Worm (Caenorhabditis elegans): ENCODE results near the gene K08D9.6.

K08D9.6 gene

ce11 chrV:3278101-3278639, 43.4 kb upstream of the K08D9.6 start, which contains the start of gene fbxa-64:
Gene fbxa-64, minus strand, starts transcription at chrV:3278151.
- TF ChIP-seq mab-5 (tag; optimal IDR thresholded peaks at IDR 0.05), result no peak
- TF ChIP-seq nhr-237 (tag; optimal IDR thresholded peaks at IDR 0.05), result no peak
- TF ChIP-seq cnd-1 (tag; optimal IDR thresholded peaks at IDR 0.05), result no peak
- TF ChIP-seq unc-120 (tag; optimal IDR thresholded peaks at IDR 0.05; ENCODE audit: poor library complexity, severe bottlenecking), result no peak
- no peak for TF ChIP-seq blmp-1 (tag; optimal IDR thresholded peaks at IDR 0.05)
- TF ChIP-seq elt-3 (tag; optimal IDR thresholded peaks at IDR 0.05), result no peak
- no peak for TF ChIP-seq unc-39 (tag; optimal IDR thresholded peaks at IDR 0.05)
- no peak for TF ChIP-seq nhr-2 (tag; optimal IDR thresholded peaks at IDR 0.05)
- TF ChIP-seq zip-8 (tag; optimal IDR thresholded peaks at IDR 0.05), result no peak
- TF ChIP-seq M03D4.4 (tag; optimal IDR thresholded peaks at IDR 0.05), result no peak
- no peak for TF ChIP-seq nhr-76 (tag; optimal IDR thresholded peaks at IDR 0.05)
- no peak for TF ChIP-seq mep-1 (tag; optimal IDR thresholded peaks at IDR 0.05)
- no peak for TF ChIP-seq nhr-28 (tag; optimal IDR thresholded peaks at IDR 0.05)
- TF ChIP-seq ceh-39 (tag; optimal IDR thresholded peaks at IDR 0.05), result no peak
- no peak for TF ChIP-seq lsy-2 (tag; optimal IDR thresholded peaks at IDR 0.05)
- TF ChIP-seq pha-4 (tag; optimal IDR thresholded peaks at IDR 0.05), result no peak

- TF ChIP-seq pha-4 (tag; optimal IDR thresholded peaks at IDR 0.05) (no peak), ztf-11 (tag; optimal IDR thresholded peaks at IDR 0.05) (no peak), sem-2 (GFP tag; optimal IDR thresholded peaks at IDR 0.05) (no peak), lin-13 (tag; optimal IDR thresholded peaks at IDR 0.05) (no peak), tbx-8 (GFP tag; optimal IDR thresholded peaks at IDR 0.05) (no peak), ceh-43 (GFP tag; optimal IDR thresholded peaks at IDR 0.05) (no peak), bed-3 (GFP tag; optimal IDR thresholded peaks at IDR 0.05) (no peak), flh-1 (GFP tag; optimal IDR thresholded peaks at IDR 0.05) (no peak), mls-2 (tag; optimal IDR thresholded peaks at IDR 0.05) (no peak), unc-39 (tag; optimal IDR thresholded peaks at IDR 0.05) (no peak), snpc-4 (tag; optimal IDR thresholded peaks at IDR 0.05) (no peak), elt-3 (tag; optimal IDR thresholded peaks at IDR 0.05) (no peak), nhr-2 (tag; optimal IDR thresholded peaks at IDR 0.05) (no peak)
Measured at ce11 chrV:3276184-3276583, 41.4 kb upstream of the K08D9.6 start.

ce11 chrV:3275033-3275432, 40.2 kb upstream of the K08D9.6 start, which contains the start of gene T28A11.3:
Gene T28A11.3, plus strand, starts transcription at chrV:3275333.
- no peak for TF ChIP-seq mab-5 (tag; optimal IDR thresholded peaks at IDR 0.05)
- no peak for TF ChIP-seq zip-8 (tag; optimal IDR thresholded peaks at IDR 0.05)

- no peak for TF ChIP-seq nhr-2 (tag; optimal IDR thresholded peaks at IDR 0.05)
- no peak for TF ChIP-seq mab-5 (tag; optimal IDR thresholded peaks at IDR 0.05)
- TF ChIP-seq flh-1 (GFP tag; optimal IDR thresholded peaks at IDR 0.05), result no peak
- TF ChIP-seq lsy-2 (tag; optimal IDR thresholded peaks at IDR 0.05), result no peak
- no peak for TF ChIP-seq lin-32 (GFP tag; optimal IDR thresholded peaks at IDR 0.05)
- no peak for TF ChIP-seq ceh-83 (GFP tag; optimal IDR thresholded peaks at IDR 0.05)
- TF ChIP-seq sem-2 (GFP tag; optimal IDR thresholded peaks at IDR 0.05), result no peak
- TF ChIP-seq drap-1 (GFP tag; optimal IDR thresholded peaks at IDR 0.05), result no peak
- no peak for TF ChIP-seq lin-13 (tag; optimal IDR thresholded peaks at IDR 0.05)
- TF ChIP-seq ham-2 (GFP tag; optimal IDR thresholded peaks at IDR 0.05), result no peak
Measured at ce11 chrV:3273577-3274100, 38.9 kb upstream of the K08D9.6 start, which contains the start of gene T28A11.4. Gene T28A11.4, plus strand, starts transcription at chrV:3274050.

- no peak for TF ChIP-seq mab-5 (tag; optimal IDR thresholded peaks at IDR 0.05)
- no peak for TF ChIP-seq blmp-1 (tag; optimal IDR thresholded peaks at IDR 0.05)
- no peak for TF ChIP-seq unc-120 (tag; optimal IDR thresholded peaks at IDR 0.05; ENCODE audit: poor library complexity, severe bottlenecking)
- TF ChIP-seq ztf-11 (tag; optimal IDR thresholded peaks at IDR 0.05), result no peak
Measured at ce11 chrV:3273156-3273555, 38.4 kb upstream of the K08D9.6 start, which contains the start of gene T28A11.20. Gene T28A11.20, minus strand, starts transcription at chrV:3273256.

- no peak for TF ChIP-seq nhr-28 (tag; optimal IDR thresholded peaks at IDR 0.05)
- no peak for TF ChIP-seq nhr-237 (tag; optimal IDR thresholded peaks at IDR 0.05)
- no peak for TF ChIP-seq ces-1 (GFP tag; optimal IDR thresholded peaks at IDR 0.05)
- no peak for TF ChIP-seq mls-2 (tag; optimal IDR thresholded peaks at IDR 0.05)
- no peak for TF ChIP-seq ceh-43 (GFP tag; optimal IDR thresholded peaks at IDR 0.05)
- no peak for TF ChIP-seq ztf-11 (tag; optimal IDR thresholded peaks at IDR 0.05)
- TF ChIP-seq nhr-2 (tag; optimal IDR thresholded peaks at IDR 0.05), result no peak
- TF ChIP-seq nhr-76 (tag; optimal IDR thresholded peaks at IDR 0.05), result no peak
- TF ChIP-seq ham-2 (GFP tag; optimal IDR thresholded peaks at IDR 0.05), result no peak
- no peak for TF ChIP-seq elt-1 (tag; optimal IDR thresholded peaks at IDR 0.05; ENCODE audit: borderline replicate concordance, insufficient read depth)
- TF ChIP-seq mab-5 (tag; optimal IDR thresholded peaks at IDR 0.05), result no peak
- TF ChIP-seq zip-8 (tag; optimal IDR thresholded peaks at IDR 0.05), result no peak
- TF ChIP-seq ceh-83 (GFP tag; optimal IDR thresholded peaks at IDR 0.05), result no peak
- TF ChIP-seq unc-39 (tag; optimal IDR thresholded peaks at IDR 0.05), result no peak
- TF ChIP-seq elt-3 (tag; optimal IDR thresholded peaks at IDR 0.05), result no peak
Measured at ce11 chrV:3269407-3269806, 34.6 kb upstream of the K08D9.6 start, which contains the start of gene T28A11.19. Gene T28A11.19, minus strand, starts transcription at chrV:3269514.

Data from whole organism, mixed stage, embryonic.